Worm (Caenorhabditis elegans): Measurements from ENCODE around the gene srw-61.

- TF ChIP-seq nhr-11 (tag; optimal IDR thresholded peaks at IDR 0.05) (no peak), elt-2 (tag; optimal IDR thresholded peaks at IDR 0.05) (no peak), unc-62 (GFP tag; optimal IDR thresholded peaks at IDR 0.05) (no peak), lin-15B (tag; optimal IDR thresholded peaks at IDR 0.05) (no peak), nhr-71 (tag; optimal IDR thresholded peaks at IDR 0.05) (no peak), F16B12.6 (tag; optimal IDR thresholded peaks at IDR 0.05) (no peak), skn-1 (tag; optimal IDR thresholded peaks at IDR 0.05) (no peak), fos-1 (tag; optimal IDR thresholded peaks at IDR 0.05) (no peak), ceh-82 (tag; optimal IDR thresholded peaks at IDR 0.05) (no peak), nhr-12 (tag; optimal IDR thresholded peaks at IDR 0.05) (no peak), egl-27 (tag; optimal IDR thresholded peaks at IDR 0.05) (no peak), ztf-4 (tag; optimal IDR thresholded peaks at IDR 0.05) (no peak)
These were observed 5.4 kb downstream of the srw-61 start, which contains the start of the genes hpa-1 and irld-39 for ce11 chrIV:16233028-16233427.

Data from whole organism, L1 larva.